Worm (Caenorhabditis elegans) whole organism, L4 larva: ENCODE results near the gene cgt-3.
A peak's percentile ranks its signal among the peaks of the same experiment; 100 is the strongest.

Experiments used
- R02D3.7 ChIP-seq: fragments of 150-350 bp; sonication (generic microtip); optimal IDR thresholded peaks from 3 replicates; lab custom pipeline; 2014; ENCODE audit warnings: missing biosample characterization, missing genetic modification characterization
- T20F7.1 ChIP-seq: fragments of 200-800 bp; sonication (Bioruptor generic); optimal IDR thresholded peaks from 2 replicates; lab custom pipeline; 2018; ENCODE audit warnings: mild to moderate bottlenecking, missing genetic modification characterization, missing compliant biosample characterization
- aha-1 ChIP-seq: fragments of 150-350 bp; peaks from one replicate; lab custom pipeline; 2014; ENCODE audit warnings: missing biosample characterization, missing genetic modification characterization
- aly-2 ChIP-seq: sonication (generic microtip); optimal IDR thresholded peaks from 2 replicates; lab custom pipeline; 2018; ENCODE audit warnings: missing biosample characterization, missing genetic modification characterization
- ceh-32 ChIP-seq: sonication (generic microtip); optimal IDR thresholded peaks from 2 replicates; lab custom pipeline; 2016; ENCODE audit warnings: mild to moderate bottlenecking, missing genetic modification characterization, missing compliant biosample characterization; ENCODE audit not compliant: poor library complexity
- ceh-44 ChIP-seq: fragments of 200-800 bp; sonication (Bioruptor generic); IDR thresholded peaks from 2 replicates; pipeline ENCODE4 v1.3.6; 2022; ENCODE audit warnings: missing genetic modification reagents, missing genetic modification characterization, missing compliant biosample characterization
- ctbp-1 ChIP-seq: fragments of 200-800 bp; sonication (Bioruptor generic); IDR thresholded peaks from 2 replicates; pipeline ENCODE4 v1.3.6; 2022; ENCODE audit warnings: missing genetic modification reagents, missing genetic modification characterization, missing compliant biosample characterization
- daf-16 ChIP-seq, 3 experiments: sonication (generic microtip); optimal IDR thresholded peaks; 2 replicates each; lab custom pipeline; 2016 to 2017; ENCODE audit warnings: missing genetic modification characterization in 3 of 3, missing genetic modification reagents in 3 of 3, mild to moderate bottlenecking in 2 of 3, missing compliant biosample characterization in 2 of 3, missing biosample characterization in 1 of 3, moderate library complexity in 1 of 3
- daf-8 ChIP-seq: fragments of 200-800 bp; sonication (Bioruptor generic); IDR thresholded peaks from 2 replicates; pipeline ENCODE4 v1.3.6; 2022; ENCODE audit warnings: missing genetic modification characterization, missing compliant biosample characterization
- dmd-6 ChIP-seq: fragments of 200-800 bp; sonication (Bioruptor generic); IDR thresholded peaks from 2 replicates; pipeline ENCODE4 v1.3.6; 2022; ENCODE audit warnings: missing genetic modification reagents, missing genetic modification characterization, missing compliant biosample characterization
- dve-1 ChIP-seq: sonication (generic microtip); optimal IDR thresholded peaks from 2 replicates; lab custom pipeline; 2017; ENCODE audit warnings: antibody characterized with exemption, mild to moderate bottlenecking, missing genetic modification characterization, missing compliant biosample characterization; ENCODE audit not compliant: insufficient read depth
- hif-1 ChIP-seq, 2 experiments: sonication (generic microtip); optimal IDR thresholded peaks; 2 replicates each; lab custom pipeline; 2016 to 2017; ENCODE audit warnings: missing compliant biosample characterization in 2 of 2, missing genetic modification characterization in 2 of 2, missing genetic modification reagents in 2 of 2, missing genotype in 2 of 2, mild to moderate bottlenecking in 1 of 2
- hlh-11 ChIP-seq: fragments of 200-800 bp; sonication (Bioruptor generic); optimal IDR thresholded peaks from 2 replicates; lab custom pipeline; 2018; ENCODE audit warnings: mild to moderate bottlenecking, missing genetic modification characterization, missing compliant biosample characterization
- hlh-30 ChIP-seq: sonication (generic microtip); optimal IDR thresholded peaks from 2 replicates; lab custom pipeline; 2017; ENCODE audit warnings: antibody characterized with exemption, mild to moderate bottlenecking, missing genetic modification characterization, missing compliant biosample characterization; ENCODE audit not compliant: insufficient read depth
- lin-1 ChIP-seq: fragments of 200-800 bp; sonication (Bioruptor generic); IDR thresholded peaks from 2 replicates; pipeline ENCODE4 v1.3.6; 2022; ENCODE audit warnings: missing genetic modification reagents, missing genetic modification characterization, missing compliant biosample characterization
- lin-13 ChIP-seq: fragments of 150-350 bp; optimal IDR thresholded peaks from 2 replicates; lab custom pipeline; 2014; ENCODE audit warnings: missing biosample characterization, missing genetic modification reagents, missing genetic modification characterization
- lin-29 ChIP-seq: fragments of 200-800 bp; sonication (Bioruptor generic); IDR thresholded peaks from 2 replicates; pipeline ENCODE4 v1.3.6; 2022; ENCODE audit warnings: missing genetic modification reagents, missing genetic modification characterization, missing compliant biosample characterization
- lin-38 ChIP-seq: fragments of 200-800 bp; sonication (Bioruptor generic); IDR thresholded peaks from 2 replicates; pipeline ENCODE4 v1.3.6; 2022; ENCODE audit warnings: missing genetic modification reagents, missing genetic modification characterization, missing compliant biosample characterization
- lsy-2 ChIP-seq, 2 experiments: fragments of 150-350 bp in 1 of 2; sonication (generic microtip) in 1 of 2; optimal IDR thresholded peaks; 2 replicates each; lab custom pipeline; 2014 to 2017; ENCODE audit warnings: missing biosample characterization in 2 of 2, missing genetic modification characterization in 2 of 2
- madf-5 ChIP-seq, 2 experiments: fragments of 200-800 bp; sonication (Bioruptor generic); IDR thresholded peaks; 2 replicates each; pipeline ENCODE4 v1.3.6; 2022; ENCODE audit warnings: missing compliant biosample characterization in 2 of 2, missing genetic modification characterization in 2 of 2
- mdl-1 ChIP-seq, 2 experiments: fragments of 150-350 bp in 1 of 2; sonication (generic microtip) in 1 of 2; optimal IDR thresholded peaks; 2 replicates each; lab custom pipeline; 2014 to 2017; ENCODE audit warnings: missing biosample characterization in 2 of 2, missing genetic modification characterization in 2 of 2
- mep-1 ChIP-seq: fragments of 150-350 bp; sonication (generic microtip); optimal IDR thresholded peaks from 3 replicates; lab custom pipeline; 2014; ENCODE audit warnings: missing biosample characterization, missing genetic modification characterization
- mes-2 ChIP-seq: sonication (generic microtip); optimal IDR thresholded peaks from 2 replicates; lab custom pipeline; 2016; ENCODE audit warnings: missing genotype, mild to moderate bottlenecking, missing genetic modification characterization, missing compliant biosample characterization; ENCODE audit not compliant: poor library complexity, severe bottlenecking
- mxl-3 ChIP-seq: fragments of 200-800 bp; sonication (Bioruptor generic); optimal IDR thresholded peaks from 2 replicates; lab custom pipeline; 2018; ENCODE audit warnings: mild to moderate bottlenecking, missing genetic modification characterization, missing compliant biosample characterization
- nhr-102 ChIP-seq: sonication (generic microtip); optimal IDR thresholded peaks from 2 replicates; lab custom pipeline; 2016; ENCODE audit warnings: mild to moderate bottlenecking, missing genetic modification characterization, moderate library complexity, missing compliant biosample characterization
- nhr-11 ChIP-seq: fragments of 150-350 bp; optimal IDR thresholded peaks from 2 replicates; lab custom pipeline; 2014; ENCODE audit warnings: missing biosample characterization, missing genetic modification characterization
- nhr-25 ChIP-seq: sonication (generic microtip); optimal IDR thresholded peaks from 2 replicates; lab custom pipeline; 2017; ENCODE audit warnings: missing genetic modification characterization, mild to moderate bottlenecking, missing compliant biosample characterization, antibody characterized with exemption, moderate library complexity, borderline replicate concordance; ENCODE audit not compliant: insufficient read depth
- nhr-28 ChIP-seq: fragments of 150-350 bp; optimal IDR thresholded peaks from 2 replicates; lab custom pipeline; 2014; ENCODE audit warnings: missing biosample characterization, missing genetic modification characterization
- nhr-42 ChIP-seq: fragments of 200-800 bp; sonication (Bioruptor generic); IDR thresholded peaks from 2 replicates; pipeline ENCODE4 v1.3.6; 2022; ENCODE audit warnings: missing genetic modification characterization, missing compliant biosample characterization
- nhr-48 ChIP-seq: sonication (generic microtip); optimal IDR thresholded peaks from 2 replicates; lab custom pipeline; 2016; ENCODE audit warnings: mild to moderate bottlenecking, missing genetic modification characterization, missing compliant biosample characterization
- nhr-6 ChIP-seq: fragments of 150-350 bp; optimal IDR thresholded peaks from 2 replicates; lab custom pipeline; 2014; ENCODE audit warnings: missing biosample characterization, missing genetic modification characterization
- nhr-77 ChIP-seq: fragments of 150-350 bp; optimal IDR thresholded peaks from 2 replicates; lab custom pipeline; 2014; ENCODE audit warnings: missing biosample characterization, missing genetic modification characterization
- php-3 ChIP-seq: fragments of 200-800 bp; sonication (Bioruptor generic); IDR thresholded peaks from 2 replicates; pipeline ENCODE4 v1.3.6; 2022; ENCODE audit warnings: missing genetic modification reagents, missing genetic modification characterization, missing compliant biosample characterization
- pqm-1 ChIP-seq: sonication (generic microtip); optimal IDR thresholded peaks from 2 replicates; lab custom pipeline; 2017; ENCODE audit warnings: missing biosample characterization, missing genetic modification characterization
- skn-1 ChIP-seq: fragments of 150-350 bp; optimal IDR thresholded peaks from 2 replicates; lab custom pipeline; 2014; ENCODE audit warnings: missing biosample characterization, missing genetic modification characterization
- snpc-4 ChIP-seq: fragments of 150-350 bp; optimal IDR thresholded peaks from 2 replicates; lab custom pipeline; 2014; ENCODE audit warnings: missing biosample characterization, missing genetic modification characterization
- spr-3 ChIP-seq: fragments of 200-800 bp; sonication (Bioruptor generic); optimal IDR thresholded peaks from 2 replicates; lab custom pipeline; 2018; ENCODE audit warnings: mild to moderate bottlenecking, missing genetic modification characterization, missing compliant biosample characterization
- tra-1 ChIP-seq: fragments of 200-800 bp; sonication (Bioruptor generic); IDR thresholded peaks from 2 replicates; pipeline ENCODE4 v1.3.6; 2022; ENCODE audit warnings: missing genetic modification reagents, missing genetic modification characterization, missing compliant biosample characterization
- unc-62 ChIP-seq, 3 experiments: fragments of 150-350 bp in 1 of 3; sonication (generic microtip); optimal IDR thresholded peaks in 2 of 3; peaks in 1 of 3; 1 replicate in 1 of 3; 2 replicates in 2 of 3; lab custom pipeline; 2014 to 2017; ENCODE audit warnings: missing biosample characterization in 3 of 3, missing genetic modification characterization in 3 of 3, missing genetic modification reagents in 3 of 3, missing genotype in 1 of 3
- zag-1 ChIP-seq: fragments of 150-350 bp; optimal IDR thresholded peaks from 2 replicates; lab custom pipeline; 2014; ENCODE audit warnings: missing biosample characterization, missing genetic modification characterization
- ztf-7 ChIP-seq: fragments of 150-350 bp; optimal IDR thresholded peaks from 2 replicates; lab custom pipeline; 2014; ENCODE audit warnings: missing biosample characterization, missing genetic modification characterization

The cgt-3 gene

ce11 chrII:5907482-5907881 lies 3.6 kb upstream of the cgt-3 start, which contains the start of gene vps-35 (continued):
- TF ChIP-seq skn-1 (tag; lab: Kevin White, UChicago) (no peak), dve-1 (tag; lab: Kevin White, UChicago) (peak; percentile 30), nhr-11 (tag; lab: Kevin White, UChicago) (no peak), unc-62 (GFP tag; optimal IDR thresholded peaks at IDR 0.05 in 1 of 2; lab: Kevin White, UChicago) (peak in 1 of 2 experiments; percentile 52), unc-62 (tag; optimal IDR thresholded peaks at IDR 0.05; lab: Kevin White, UChicago) (no peak), mep-1 (tag; lab: Kevin White, UChicago) (peak; percentile 45), nhr-25 (no peak), aly-2 (tag; lab: Kevin White, UChicago) (no peak), R02D3.7 (tag; lab: Kevin White, UChicago) (no peak), madf-5 (GFP tag; IDR thresholded peaks at IDR 0.05; lab: Robert Waterston, UW) (no peak), daf-8 (GFP tag; lab: Robert Waterston, UW) (no peak), ceh-44 (GFP tag; lab: Robert Waterston, UW) (no peak), spr-3 (GFP tag; lab: Kevin White, UChicago) (no peak), hlh-11 (peak; percentile 10), lin-38 (GFP tag; lab: Robert Waterston, UW) (peak; percentile 90), zag-1 (tag; lab: Kevin White, UChicago) (no peak), daf-16 (GFP tag; optimal IDR thresholded peaks at IDR 0.05; lab: Kevin White, UChicago) (no peak), daf-16 (tag; optimal IDR thresholded peaks at IDR 0.05; lab: Kevin White, UChicago) (no peak), ztf-7 (tag; lab: Kevin White, UChicago) (no peak), T20F7.1 (GFP tag; lab: Kevin White, UChicago) (peak; percentile 64), mes-2 (tag; lab: Kevin White, UChicago) (peak; percentile 46), ctbp-1 (GFP tag; lab: Robert Waterston, UW) (no peak), snpc-4 (no peak), lin-13 (no peak), dmd-6 (GFP tag; lab: Robert Waterston, UW) (peak; percentile 13; the same call in 1 of the 2 replicates), nhr-42 (GFP tag; lab: Robert Waterston, UW) (no peak)

ce11 chrII:5911939-5912523 lies 907 bp downstream of the cgt-3 start:
- peak; percentile 34; the same call in 1 of the 2 replicates for TF ChIP-seq lin-1
- TF ChIP-seq pqm-1 (tag; lab: Kevin White, UChicago): peak; percentile 89
- TF ChIP-seq nhr-28 (tag; lab: Kevin White, UChicago): peak; percentile 93
- peak; percentile 83 for TF ChIP-seq aha-1
- peak in 1 of 2 experiments; percentile 86 for TF ChIP-seq unc-62 (GFP tag; optimal IDR thresholded peaks at IDR 0.05 in 1 of 2; lab: Kevin White, UChicago)
- TF ChIP-seq unc-62 (tag; optimal IDR thresholded peaks at IDR 0.05; lab: Kevin White, UChicago): no peak
- TF ChIP-seq mes-2 (tag; lab: Kevin White, UChicago): peak; percentile 29
- TF ChIP-seq ceh-32 (tag; lab: Kevin White, UChicago): no peak
- TF ChIP-seq tra-1 (GFP tag; lab: Robert Waterston, UW): 0 out of 2 replicates have a peak, but pooled peaks have one; percentile 55
- peak in 1 of 2 experiments; percentile 6 for TF ChIP-seq hif-1 (tag; optimal IDR thresholded peaks at IDR 0.05; lab: Kevin White, UChicago)
- TF ChIP-seq lin-13: peak; percentile 14
- no peak for TF ChIP-seq aly-2 (tag; lab: Kevin White, UChicago)
- TF ChIP-seq nhr-77 (tag; lab: Kevin White, UChicago): peak; percentile 78
- TF ChIP-seq mxl-3: peak; percentile 64
- peak; percentile 88 for TF ChIP-seq dve-1 (tag; lab: Kevin White, UChicago)
- peak; percentile 85 for TF ChIP-seq hlh-11
- TF ChIP-seq daf-16 (GFP tag; optimal IDR thresholded peaks at IDR 0.05; lab: Kevin White, UChicago): peak in 1 of 2 experiments; percentile 16
- peak; percentile 92 for TF ChIP-seq daf-16 (tag; optimal IDR thresholded peaks at IDR 0.05; lab: Kevin White, UChicago)
- TF ChIP-seq nhr-6 (tag; lab: Kevin White, UChicago): peak; percentile 47
- TF ChIP-seq T20F7.1 (GFP tag; lab: Kevin White, UChicago): peak; percentile 56
- peak in 1 of 2 experiments; percentile 45 for TF ChIP-seq lsy-2 (tag; optimal IDR thresholded peaks at IDR 0.05; lab: Kevin White, UChicago)
- TF ChIP-seq hlh-30 (tag; lab: Kevin White, UChicago): peak; percentile 18
- TF ChIP-seq mdl-1 (tag; optimal IDR thresholded peaks at IDR 0.05; lab: Kevin White, UChicago): peak in 1 of 2 experiments; percentile 46
- peak; percentile 36 for TF ChIP-seq nhr-48 (tag; lab: Kevin White, UChicago)
- TF ChIP-seq php-3: no peak
- peak; percentile 90 for TF ChIP-seq dmd-6 (GFP tag; lab: Robert Waterston, UW)
- no peak for TF ChIP-seq lin-29 (GFP tag; lab: Robert Waterston, UW)
- no peak for TF ChIP-seq nhr-102 (tag; lab: Kevin White, UChicago)
- TF ChIP-seq nhr-11 (tag; lab: Kevin White, UChicago): no peak
- TF ChIP-seq, all 104 proteins: peak for 21
